Fruit fly (Drosophila melanogaster): Measurements from ENCODE around the gene kek5.

kek5 gene

DNA sequence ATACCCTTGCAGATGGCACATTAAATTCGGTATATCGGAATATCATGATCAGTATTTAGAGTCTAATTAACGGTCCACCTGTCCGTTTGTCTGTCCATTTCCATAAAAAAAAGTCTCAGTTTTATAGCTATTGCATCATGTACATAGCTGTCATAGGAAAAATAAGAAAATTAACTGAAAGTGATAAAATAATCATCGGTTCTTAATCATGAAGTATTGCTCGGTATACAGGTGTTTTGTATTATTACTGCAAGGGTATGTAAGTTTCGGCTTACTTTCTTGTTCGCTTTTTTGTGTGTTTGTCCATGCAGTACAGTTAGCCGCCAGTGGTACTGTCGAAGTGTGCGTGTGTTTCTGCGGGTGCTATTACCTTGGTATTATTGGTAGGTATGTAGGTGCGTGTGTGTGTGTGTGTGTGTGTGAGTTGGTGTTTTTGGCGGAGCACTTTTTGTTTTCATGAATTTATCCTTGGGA lies 1.7 kb downstream of the kek5 start (continued):
- TF ChIP-seq HLH54F (GFP tag; optimal IDR thresholded peaks at IDR 0.05) (peak; percentile 39), zen (tag; optimal IDR thresholded peaks at IDR 0.05) (peak; percentile 5), CG12391 (tag; optimal IDR thresholded peaks at IDR 0.05) (peak; percentile 47), CG13424 (tag; optimal IDR thresholded peaks at IDR 0.05) (peak; percentile 65), kni (GFP tag; optimal IDR thresholded peaks at IDR 0.05) (peak; percentile 19), HmgZ (tag; optimal IDR thresholded peaks at IDR 0.05) (no peak), HHEX (GFP tag; optimal IDR thresholded peaks at IDR 0.05) (peak; percentile 32), her (GFP tag; optimal IDR thresholded peaks at IDR 0.05) (peak; percentile 43), Rfx (GFP tag; IDR thresholded peaks at IDR 0.05) (0 out of 2 replicates have a peak, but pooled peaks have one; percentile 29), dmrt11E (tag; optimal IDR thresholded peaks at IDR 0.05) (peak; percentile 50), Chrac-16 (GFP tag; optimal IDR thresholded peaks at IDR 0.05) (peak; percentile 22), Dek (tag; optimal IDR thresholded peaks at IDR 0.05) (peak; percentile 18), tna (GFP tag; IDR thresholded peaks at IDR 0.05; ENCODE audit: partially characterized antibody) (no peak), sens (GFP tag) (peak; percentile 86), fd3F (GFP tag; optimal IDR thresholded peaks at IDR 0.05) (peak; percentile 33), bsh (GFP tag; optimal IDR thresholded peaks at IDR 0.05) (peak; percentile 37 to 68), CG18619 (GFP tag; optimal IDR thresholded peaks at IDR 0.05) (peak; percentile 4), gce (GFP tag; IDR thresholded peaks at IDR 0.05) (no peak), onecut (GFP tag; IDR thresholded peaks at IDR 0.05) (no peak), pzg (GFP tag; optimal IDR thresholded peaks at IDR 0.05) (no peak), CG8089 (GFP tag; optimal IDR thresholded peaks at IDR 0.05) (peak; percentile 9), CG4820 (GFP tag; optimal IDR thresholded peaks at IDR 0.05) (peak; percentile 12), crc (GFP tag; optimal IDR thresholded peaks at IDR 0.05) (peak; percentile 12), rib (GFP tag; IDR thresholded peaks at IDR 0.05) (no peak), Drgx (GFP tag; IDR thresholded peaks at IDR 0.05) (peak; percentile 40; the same call in 1 of the 2 replicates), Myb (GFP tag; optimal IDR thresholded peaks at IDR 0.05) (peak; percentile 5), CG33557 (GFP tag; optimal IDR thresholded peaks at IDR 0.05) (peak; percentile 24), gro (GFP tag; optimal IDR thresholded peaks at IDR 0.05) (peak; percentile 38), CG5245 (GFP tag; optimal IDR thresholded peaks at IDR 0.05) (peak; percentile 3), Ets65A (GFP tag) (peak; percentile 61), nau (GFP tag; optimal IDR thresholded peaks at IDR 0.05) (peak; percentile 17), psq (GFP tag; optimal IDR thresholded peaks at IDR 0.05) (peak; percentile 23), CG9609 (GFP tag; optimal IDR thresholded peaks at IDR 0.05) (peak; percentile 2), Ptx1 (GFP tag; IDR thresholded peaks at IDR 0.05) (peak; percentile 35; the same call in 1 of the 2 replicates), CG1832 (GFP tag; optimal IDR thresholded peaks at IDR 0.05) (no peak), danr (GFP tag; IDR thresholded peaks at IDR 0.05) (no peak), CG6175 (GFP tag; IDR thresholded peaks at IDR 0.05) (no peak), CG17361 (GFP tag; IDR thresholded peaks at IDR 0.05) (peak; percentile 76), CG13123 (GFP tag; optimal IDR thresholded peaks at IDR 0.05) (no peak), Side (GFP tag; optimal IDR thresholded peaks at IDR 0.05) (peak; percentile 13), CG1233 (GFP tag; optimal IDR thresholded peaks at IDR 0.05) (peak; percentile 10), Pdp1 (GFP tag; optimal IDR thresholded peaks at IDR 0.05) (peak; percentile 44 to 47), CG30403 (GFP tag; optimal IDR thresholded peaks at IDR 0.05) (peak; percentile 56), dpn (GFP tag; optimal IDR thresholded peaks at IDR 0.05) (peak; percentile 28 to 53), Oli (tag; optimal IDR thresholded peaks at IDR 0.05) (peak; percentile 63), CG2678 (tag; optimal IDR thresholded peaks at IDR 0.05) (peak; percentile 75), CG3163 (GFP tag; optimal IDR thresholded peaks at IDR 0.05) (peak; percentile 1), Sry-δ (GFP tag; optimal IDR thresholded peaks at IDR 0.05) (peak; percentile 8), chn (GFP tag; optimal IDR thresholded peaks at IDR 0.05) (no peak), CG12236 (GFP tag; optimal IDR thresholded peaks at IDR 0.05) (peak; percentile 6), zf30C (GFP tag; optimal IDR thresholded peaks at IDR 0.05) (no peak)

All from whole organism, embryonic.